Worm (Caenorhabditis elegans) whole organism, L3 larva: ENCODE measurements around the gene F25G6.9.

Experiments used
- R02D3.7 ChIP-seq: fragments of 150-350 bp; optimal IDR thresholded peaks from 2 replicates; lab custom pipeline; 2014; ENCODE audit warnings: missing biosample characterization, missing genetic modification characterization
- ZK546.5 ChIP-seq: sonication (generic microtip); optimal IDR thresholded peaks from 2 replicates; lab custom pipeline; 2017; ENCODE audit warnings: missing biosample characterization, missing genetic modification characterization
- aly-2 ChIP-seq: fragments of 150-350 bp; optimal IDR thresholded peaks from 2 replicates; lab custom pipeline; 2014; ENCODE audit warnings: missing biosample characterization, missing genetic modification characterization
- ama-1 ChIP-seq: fragments of 150-350 bp; optimal IDR thresholded peaks from 2 replicates; lab custom pipeline; 2018
- ceh-16 ChIP-seq: sonication (generic microtip); optimal IDR thresholded peaks from 2 replicates; lab custom pipeline; 2017; ENCODE audit warnings: missing biosample characterization, missing genetic modification characterization
- ceh-82 ChIP-seq: fragments of 150-350 bp; optimal IDR thresholded peaks from 2 replicates; lab custom pipeline; 2014; ENCODE audit warnings: missing biosample characterization, missing genetic modification characterization
- egl-5 ChIP-seq: fragments of 150-350 bp; optimal IDR thresholded peaks from 2 replicates; lab custom pipeline; 2017; ENCODE audit warnings: missing biosample characterization, missing genetic modification reagents, missing genetic modification characterization, inconsistent platforms
- elt-1 ChIP-seq: fragments of 150-350 bp; optimal IDR thresholded peaks from 2 replicates; lab custom pipeline; 2014; ENCODE audit warnings: missing biosample characterization, missing genetic modification characterization
- elt-2 ChIP-seq: sonication (generic microtip); optimal IDR thresholded peaks from 2 replicates; lab custom pipeline; 2016; ENCODE audit warnings: missing genetic modification reagents, mild to moderate bottlenecking, missing genetic modification characterization, missing compliant biosample characterization
- fkh-10 ChIP-seq: sonication (generic microtip); optimal IDR thresholded peaks from 2 replicates; lab custom pipeline; 2017; ENCODE audit warnings: missing biosample characterization, missing genetic modification reagents, missing genetic modification characterization
- fkh-2 ChIP-seq: fragments of 150-350 bp; optimal IDR thresholded peaks from 2 replicates; lab custom pipeline; 2014; ENCODE audit warnings: missing biosample characterization, missing genetic modification reagents, missing genetic modification characterization
- hmg-11 ChIP-seq: sonication (generic microtip); optimal IDR thresholded peaks from 2 replicates; lab custom pipeline; 2016; ENCODE audit warnings: missing genetic modification characterization, missing compliant biosample characterization
- jun-1 ChIP-seq: fragments of 150-350 bp; optimal IDR thresholded peaks from 2 replicates; lab custom pipeline; 2014; ENCODE audit warnings: missing biosample characterization, missing genetic modification reagents, missing genetic modification characterization
- lin-15B ChIP-seq: fragments of 150-350 bp; optimal IDR thresholded peaks from 2 replicates; lab custom pipeline; 2014; ENCODE audit warnings: missing biosample characterization, missing genetic modification characterization
- lin-39 ChIP-seq: fragments of 150-350 bp; optimal IDR thresholded peaks from 2 replicates; lab custom pipeline; 2018; ENCODE audit warnings: missing biosample characterization, missing genetic modification reagents, missing genetic modification characterization
- lsy-12 ChIP-seq: sonication (generic microtip); optimal IDR thresholded peaks from 2 replicates; lab custom pipeline; 2016; ENCODE audit warnings: mild to moderate bottlenecking, missing genetic modification characterization, missing compliant biosample characterization
- mdl-1 ChIP-seq: fragments of 150-350 bp; optimal IDR thresholded peaks from 2 replicates; lab custom pipeline; 2014; ENCODE audit warnings: missing biosample characterization, missing genetic modification characterization
- mml-1 ChIP-seq: fragments of 150-350 bp; sonication (generic microtip); optimal IDR thresholded peaks from 3 replicates; lab custom pipeline; 2014; ENCODE audit warnings: missing biosample characterization, missing genetic modification characterization
- nfya-1 ChIP-seq: sonication (generic microtip); optimal IDR thresholded peaks from 2 replicates; lab custom pipeline; 2017; ENCODE audit warnings: missing genetic modification characterization, mild to moderate bottlenecking, missing compliant biosample characterization, antibody characterized with exemption, moderate library complexity; ENCODE audit not compliant: insufficient read depth
- nhr-11 ChIP-seq: fragments of 150-350 bp; optimal IDR thresholded peaks from 2 replicates; lab custom pipeline; 2014; ENCODE audit warnings: missing biosample characterization, missing genetic modification characterization
- nhr-12 ChIP-seq: fragments of 150-350 bp; optimal IDR thresholded peaks from 2 replicates; lab custom pipeline; 2014; ENCODE audit warnings: missing biosample characterization, missing genetic modification characterization
- nhr-23 ChIP-seq: fragments of 150-350 bp; optimal IDR thresholded peaks from 2 replicates; lab custom pipeline; 2014; ENCODE audit warnings: missing biosample characterization, missing genetic modification reagents, missing genetic modification characterization
- nhr-237 ChIP-seq: fragments of 150-350 bp; optimal IDR thresholded peaks from 2 replicates; lab custom pipeline; 2014; ENCODE audit warnings: missing biosample characterization, missing genetic modification characterization
- nhr-25 ChIP-seq: sonication (generic microtip); optimal IDR thresholded peaks from 2 replicates; lab custom pipeline; 2017; ENCODE audit warnings: missing biosample characterization, missing genetic modification characterization
- nhr-43 ChIP-seq: sonication (generic microtip); optimal IDR thresholded peaks from 2 replicates; lab custom pipeline; 2016; ENCODE audit warnings: mild to moderate bottlenecking, missing genetic modification characterization, missing compliant biosample characterization; ENCODE audit not compliant: poor library complexity, severe bottlenecking
- nhr-76 ChIP-seq: fragments of 150-350 bp; sonication (generic microtip); optimal IDR thresholded peaks from 5 replicates; lab custom pipeline; 2014; ENCODE audit warnings: missing biosample characterization, missing genetic modification characterization
- nhr-77 ChIP-seq: fragments of 150-350 bp; optimal IDR thresholded peaks from 2 replicates; lab custom pipeline; 2014; ENCODE audit warnings: missing biosample characterization, missing genetic modification characterization
- pha-4 ChIP-seq: fragments of 150-350 bp; optimal IDR thresholded peaks from 2 replicates; lab custom pipeline; 2014; ENCODE audit warnings: missing biosample characterization, missing genetic modification reagents, missing genetic modification characterization
- pqm-1 ChIP-seq: fragments of 150-350 bp; optimal IDR thresholded peaks from 2 replicates; lab custom pipeline; 2017; ENCODE audit warnings: missing biosample characterization, missing genetic modification characterization, inconsistent platforms
- sea-2 ChIP-seq: fragments of 150-350 bp; sonication (generic microtip); optimal IDR thresholded peaks from 4 replicates; lab custom pipeline; 2014; ENCODE audit warnings: missing biosample characterization, missing genetic modification reagents, missing genetic modification characterization
- skn-1 ChIP-seq: fragments of 150-350 bp; optimal IDR thresholded peaks from 2 replicates; lab custom pipeline; 2014; ENCODE audit warnings: missing biosample characterization, missing genetic modification characterization
- snpc-4 ChIP-seq: fragments of 150-350 bp; optimal IDR thresholded peaks from 2 replicates; lab custom pipeline; 2014; ENCODE audit warnings: missing biosample characterization, missing genetic modification characterization
- tbx-2 ChIP-seq: sonication (generic microtip); optimal IDR thresholded peaks from 2 replicates; lab custom pipeline; 2016; ENCODE audit warnings: mild to moderate bottlenecking, missing genetic modification characterization, missing compliant biosample characterization
- unc-62 ChIP-seq: fragments of 150-350 bp; sonication (generic microtip); optimal IDR thresholded peaks from 4 replicates; lab custom pipeline; 2014; ENCODE audit warnings: missing biosample characterization, missing genetic modification reagents, missing genetic modification characterization
- ztf-4 ChIP-seq: fragments of 150-350 bp; optimal IDR thresholded peaks from 2 replicates; lab custom pipeline; 2014; ENCODE audit warnings: missing biosample characterization, missing genetic modification characterization

Gene F25G6.9

ce11 chrV:8618738-8619137, 48.9 kb upstream of the F25G6.9 start, which contains the start of gene grd-5:
Gene grd-5 (plus strand): TSS chrV:8619032.
- no peak for TF ChIP-seq nhr-12 (tag; lab: Kevin White, UChicago)
- TF ChIP-seq elt-1 (tag; lab: Kevin White, UChicago): peak; percentile 83
- TF ChIP-seq nhr-25 (tag; lab: Kevin White, UChicago): peak; percentile 27
- TF ChIP-seq nhr-77 (tag; lab: Kevin White, UChicago): no peak
- TF ChIP-seq nhr-43 (tag; lab: Kevin White, UChicago): peak; percentile 17

DNA sequence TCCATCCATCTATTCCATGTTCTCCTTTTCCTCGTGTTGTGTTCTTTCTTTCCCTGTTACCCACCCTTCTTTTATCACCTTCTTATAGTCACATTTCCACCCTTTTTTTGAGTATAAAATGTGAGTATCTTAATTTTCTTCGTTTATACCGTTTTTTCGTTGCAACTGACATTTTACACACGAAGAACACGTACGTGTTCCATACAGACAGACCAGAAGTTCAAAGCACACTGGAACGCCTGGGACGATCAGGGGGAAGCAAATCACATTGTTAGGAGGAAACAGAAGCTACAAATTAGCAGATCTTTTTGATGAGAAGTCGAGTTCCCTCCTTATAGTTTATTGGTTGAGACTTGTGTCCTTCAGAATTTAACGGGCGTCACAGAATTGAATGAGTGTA, 45.9 kb upstream of the F25G6.9 start:
- TF ChIP-seq nhr-25 (tag; lab: Kevin White, UChicago) (peak; percentile 33), aly-2 (peak; percentile 8), lin-15B (tag; lab: Kevin White, UChicago) (no peak), ama-1 (no peak)

DNA sequence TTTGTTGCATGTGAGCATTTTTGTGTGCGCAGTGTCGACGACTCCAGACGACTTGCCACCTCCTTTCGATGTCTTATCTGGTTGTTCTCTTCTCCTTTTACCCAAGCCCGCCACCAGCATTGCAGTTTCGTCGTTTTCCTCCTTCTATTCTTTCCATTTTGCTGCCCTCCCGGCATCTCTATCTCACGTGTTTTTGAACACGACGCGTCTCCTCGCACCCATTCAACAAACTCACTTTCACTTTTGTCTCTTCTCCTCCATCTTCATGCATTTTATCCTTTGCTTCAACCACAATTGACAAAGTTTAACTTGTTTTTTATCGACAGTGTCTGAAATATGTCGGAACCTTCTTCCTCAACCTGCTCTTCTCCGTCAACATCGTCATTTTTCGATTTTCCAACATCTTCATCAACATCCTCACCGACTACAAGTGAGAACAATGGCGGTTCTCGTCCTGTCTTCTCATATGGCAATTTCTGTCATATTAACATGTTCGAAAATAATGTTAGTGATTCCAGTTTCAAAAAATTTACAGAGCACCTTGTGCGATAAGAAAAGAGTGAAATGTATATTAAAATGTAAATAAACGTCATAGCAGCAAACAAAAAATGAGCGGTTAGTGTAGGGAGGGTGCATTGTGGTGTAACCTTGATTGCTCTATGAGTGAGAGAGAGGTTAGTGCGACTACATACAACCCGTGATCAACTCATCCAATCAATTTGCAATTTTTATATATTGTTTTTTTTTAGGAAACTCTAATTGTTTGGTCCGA, 41.0 kb upstream of the F25G6.9 start, which contains the start of gene fip-4:
fip-4 (minus strand) TSS at position 636 of the 772 bp plus-strand sequence.
- TF ChIP-seq nhr-76 (tag; lab: Kevin White, UChicago): no peak
- no peak for TF ChIP-seq ceh-82 (tag; lab: Kevin White, UChicago)
- peak; percentile 73 for TF ChIP-seq elt-2 (tag; lab: Kevin White, UChicago)
- no peak for TF ChIP-seq sea-2 (GFP tag; lab: Kevin White, UChicago)
- TF ChIP-seq pqm-1 (tag; lab: Kevin White, UChicago): peak; percentile 76
- TF ChIP-seq nhr-237: no peak
- TF ChIP-seq mml-1 (tag; lab: Kevin White, UChicago): peak; percentile 38
- TF ChIP-seq ceh-16 (tag; lab: Kevin White, UChicago): no peak
- TF ChIP-seq snpc-4 (tag; lab: Kevin White, UChicago): peak; percentile 18
- TF ChIP-seq lsy-12: peak; percentile 9
- peak; percentile 27 for TF ChIP-seq jun-1 (tag; lab: Kevin White, UChicago)
- TF ChIP-seq nfya-1: peak; percentile 12
- no peak for TF ChIP-seq tbx-2
- TF ChIP-seq pha-4 (tag; lab: Kevin White, UChicago): peak; percentile 99
- no peak for TF ChIP-seq nhr-11 (tag; lab: Kevin White, UChicago)
- no peak for TF ChIP-seq mdl-1
- TF ChIP-seq unc-62: no peak
- TF ChIP-seq egl-5 (tag; lab: Kevin White, UChicago): peak; percentile 45
- TF ChIP-seq nhr-25 (tag; lab: Kevin White, UChicago): peak; percentile 91
- no peak for TF ChIP-seq fkh-10
- peak; percentile 60 for TF ChIP-seq nhr-23
- TF ChIP-seq aly-2: no peak

- TF ChIP-seq nfya-1 (peak; percentile 28), ZK546.5 (no peak), nhr-43 (tag; lab: Kevin White, UChicago) (peak; percentile 42), mdl-1 (peak; percentile 3), lin-39 (tag; lab: Kevin White, UChicago) (peak; percentile 65), hmg-11 (tag; lab: Kevin White, UChicago) (peak; percentile 60), fkh-2 (tag; lab: Kevin White, UChicago) (no peak), snpc-4 (tag; lab: Kevin White, UChicago) (peak; percentile 31)
Measured at ce11 chrV:8609776-8610529, 40.2 kb upstream of the F25G6.9 start.

ce11 chrV:8608483-8608882, 38.7 kb upstream of the F25G6.9 start:
- TF ChIP-seq mml-1 (tag; lab: Kevin White, UChicago): no peak
- no peak for TF ChIP-seq nhr-12 (tag; lab: Kevin White, UChicago)
- no peak for TF ChIP-seq unc-62
- no peak for TF ChIP-seq fkh-2 (tag; lab: Kevin White, UChicago)
- no peak for TF ChIP-seq R02D3.7 (tag; lab: Kevin White, UChicago)
- no peak for TF ChIP-seq skn-1 (tag; lab: Kevin White, UChicago)
- TF ChIP-seq ztf-4: no peak
- no peak for TF ChIP-seq mdl-1
- no peak for TF ChIP-seq nhr-23
- TF ChIP-seq ceh-16 (tag; lab: Kevin White, UChicago): no peak
